Fruit fly (Drosophila melanogaster): ENCODE results near the gene Ir94b.

DNA sequence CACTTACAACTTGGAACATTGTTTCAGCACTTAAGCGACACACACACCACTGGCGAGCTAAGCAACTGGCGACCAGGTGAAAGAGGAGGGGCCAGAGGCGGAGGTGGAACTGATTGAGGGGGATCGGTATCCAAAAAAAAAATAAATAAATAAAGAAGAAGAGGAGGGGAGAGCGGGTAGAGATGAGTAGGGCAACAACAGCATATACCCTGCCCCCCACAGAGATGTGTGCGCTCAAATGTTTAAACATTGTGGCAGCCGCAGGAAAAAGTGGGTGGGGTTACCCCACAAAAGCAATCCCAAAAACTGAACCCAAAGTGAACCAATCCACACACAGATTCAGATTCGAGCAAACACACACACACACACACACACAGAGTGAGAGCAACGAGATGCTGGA, 33.4 kb upstream of the Ir94b start:
- no peak for TF ChIP-seq EcR (GFP tag; optimal IDR thresholded peaks at IDR 0.05)
- no peak for TF ChIP-seq pan (optimal IDR thresholded peaks at IDR 0.05)
- TF ChIP-seq Dll (optimal IDR thresholded peaks at IDR 0.05), result no peak

All from whole organism.